Fruit fly (Drosophila melanogaster) Kc167 (cell line): ENCODE results near the gene Naa80.

Source experiments
- Myc ChIP-seq: fragments of >200 bp; optimal IDR thresholded peaks from 2 replicates; lab custom pipeline; 2017; ENCODE audit warnings: missing external identifiers
- Sin3A ChIP-seq: fragments of >200 bp; optimal IDR thresholded peaks from 2 replicates; lab custom pipeline; 2018; ENCODE audit warnings: missing external identifiers
- h ChIP-seq: fragments of >200 bp; optimal IDR thresholded peaks from 3 replicates; lab custom pipeline; 2018; ENCODE audit warnings: missing external identifiers
- insv ChIP-seq: fragments of >200 bp; optimal IDR thresholded peaks from 3 replicates; lab custom pipeline; 2018; ENCODE audit warnings: missing external identifiers
- psq ChIP-seq: fragments of >200 bp; optimal IDR thresholded peaks from 2 replicates; lab custom pipeline; 2017; ENCODE audit warnings: missing external identifiers
- ttk ChIP-seq: sonication (Bioruptor generic); optimal IDR thresholded peaks from 2 replicates; lab custom pipeline; 2017; ENCODE audit warnings: missing external identifiers

Gene Naa80

DNA sequence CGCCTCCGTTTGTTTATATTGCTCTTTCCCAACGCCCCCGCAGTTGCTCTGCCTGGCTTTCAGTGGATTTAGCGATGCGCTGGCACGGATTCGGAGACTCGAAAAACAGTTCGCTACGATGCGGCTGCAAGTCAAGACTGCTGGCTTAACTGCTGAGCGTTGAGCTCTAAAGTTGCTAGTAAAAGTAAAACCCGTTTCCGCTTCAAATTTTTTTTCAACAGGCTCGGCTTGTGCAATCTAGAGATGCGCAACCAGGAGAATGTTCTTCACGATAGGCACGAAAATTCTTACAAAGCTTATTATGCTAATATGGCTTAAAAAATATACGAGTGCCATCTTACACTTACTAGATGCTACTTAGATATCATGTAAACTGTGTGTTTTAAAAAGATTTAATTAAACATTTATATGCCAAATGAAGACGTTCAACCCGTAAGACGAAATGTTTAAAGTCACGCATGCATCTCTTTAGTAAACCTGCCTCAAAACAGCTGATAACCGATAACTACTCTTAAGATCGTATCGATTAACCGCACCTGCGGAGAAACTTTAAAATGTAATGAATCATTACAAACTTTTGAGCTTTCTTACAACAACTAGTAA, 20.3 kb upstream of the Naa80 start, which contains the start of gene CG12948:
CG12948 (minus strand) TSS at position 473 of the 603 bp plus-strand sequence.
- no peak for TF ChIP-seq h (lab: Kevin White, UChicago)
- no peak for TF ChIP-seq Sin3A (lab: Kevin White, UChicago)
- no peak for TF ChIP-seq Myc (lab: Kevin White, UChicago)
- TF ChIP-seq psq (lab: Kevin White, UChicago) = no peak
- no peak for TF ChIP-seq insv
- TF ChIP-seq ttk (lab: Kevin White, UChicago) = no peak

DNA sequence ATGACTTTTGCATAAGTTTGCCTTT, 19.9 kb upstream of the Naa80 start, which contains the start of gene PpD3:
PpD3 (plus strand) TSS at position 1 of the 25 bp plus-strand sequence.
- TF ChIP-seq psq (lab: Kevin White, UChicago) = no peak
- TF ChIP-seq Myc (lab: Kevin White, UChicago) = no peak
- no peak for TF ChIP-seq insv
- TF ChIP-seq ttk (lab: Kevin White, UChicago) = no peak
- TF ChIP-seq h (lab: Kevin White, UChicago) = no peak
- no peak for TF ChIP-seq Sin3A (lab: Kevin White, UChicago)

DNA sequence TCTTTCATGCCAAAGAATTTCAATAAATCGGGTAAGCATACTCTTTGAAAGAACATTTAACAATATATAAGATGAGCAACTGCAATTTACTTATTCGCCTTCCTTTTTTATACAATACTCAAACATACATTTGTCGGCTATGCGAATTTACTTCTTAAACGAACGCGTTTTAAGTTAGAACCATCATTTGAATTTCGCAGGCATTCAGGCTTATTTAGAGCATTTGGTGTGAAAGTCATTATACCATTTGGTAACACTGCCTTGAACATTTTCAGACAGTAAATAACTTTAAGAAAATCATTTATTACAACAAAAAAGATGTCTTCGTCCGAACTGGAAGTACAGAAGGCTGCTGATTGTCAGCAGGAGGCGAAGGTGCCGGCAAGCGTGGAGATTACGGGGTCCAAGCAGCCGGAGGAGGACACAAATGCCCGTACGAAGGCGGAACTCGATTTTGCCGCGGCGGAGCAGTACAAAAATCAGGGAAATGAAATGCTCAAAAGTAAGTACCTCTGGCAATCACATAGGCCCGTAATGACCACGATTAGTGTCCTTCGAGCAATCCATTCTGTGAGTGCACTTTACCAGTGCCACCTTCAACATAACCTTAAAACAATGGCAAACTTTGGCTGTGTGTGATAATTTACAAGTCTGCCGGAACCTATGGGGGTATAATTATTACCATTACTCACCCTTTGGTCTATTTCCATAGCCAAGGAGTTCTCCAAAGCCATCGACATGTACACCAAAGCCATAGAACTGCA, 19.6 kb upstream of the Naa80 start:
- no peak for TF ChIP-seq h (lab: Kevin White, UChicago)
- TF ChIP-seq psq (lab: Kevin White, UChicago) = no peak
- TF ChIP-seq Myc (lab: Kevin White, UChicago) = no peak
- no peak for TF ChIP-seq ttk (lab: Kevin White, UChicago)
- no peak for TF ChIP-seq insv
- TF ChIP-seq Sin3A (lab: Kevin White, UChicago) = no peak

DNA sequence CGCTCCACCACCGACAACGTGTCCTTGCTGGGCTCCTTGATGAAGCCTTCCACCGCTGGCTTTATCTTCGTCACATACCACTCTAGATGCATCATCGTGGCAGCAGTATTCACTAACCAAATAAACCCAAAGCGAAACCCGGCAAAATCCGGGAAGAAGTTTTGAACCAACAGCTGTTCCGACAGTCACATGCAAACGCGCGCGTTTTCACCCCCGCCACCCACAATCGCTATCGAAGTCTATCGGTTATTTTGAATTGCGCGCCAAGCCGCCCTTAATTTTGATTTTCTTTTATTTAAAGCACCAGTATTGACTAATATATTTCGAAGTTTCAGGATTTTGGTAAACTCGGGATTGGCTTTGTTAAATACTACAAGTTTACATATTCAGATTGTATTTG, 13.1 kb upstream of the Naa80 start, which contains the start of gene Tti1:
Tti1 (minus strand) TSS at position 200 of the 400 bp plus-strand sequence.
- TF ChIP-seq Sin3A (lab: Kevin White, UChicago) = no peak
- TF ChIP-seq ttk (lab: Kevin White, UChicago) = no peak

DNA sequence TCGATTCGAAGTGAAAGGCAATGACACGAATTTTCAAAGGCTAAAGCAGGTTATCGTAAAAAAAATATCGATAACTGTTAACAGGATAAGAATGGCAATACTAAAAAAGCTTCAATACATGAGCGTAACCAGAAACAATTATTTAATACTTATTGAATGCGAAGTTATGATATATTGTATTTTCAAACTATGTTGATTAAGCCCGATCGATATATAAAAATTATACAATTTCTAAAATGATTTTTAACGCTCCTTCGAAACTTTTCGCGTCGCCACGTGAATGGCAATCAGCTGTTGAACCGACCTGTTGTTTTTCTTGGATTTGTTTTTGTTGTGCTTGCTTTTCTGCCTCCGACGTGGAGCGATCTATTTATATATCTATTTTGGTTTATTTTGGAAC, 11.4 kb upstream of the Naa80 start, which contains the start of the genes Alg12 and Rpt3R:
Alg12 (plus strand) TSS at position 305 of the 400 bp plus-strand sequence.
Rpt3R (minus strand) TSS at position 324 of the 400 bp plus-strand sequence.
- TF ChIP-seq h (lab: Kevin White, UChicago) (no peak), Sin3A (lab: Kevin White, UChicago) (no peak), ttk (lab: Kevin White, UChicago) (no peak), insv (no peak), psq (lab: Kevin White, UChicago) (no peak), Myc (lab: Kevin White, UChicago) (no peak)

DNA sequence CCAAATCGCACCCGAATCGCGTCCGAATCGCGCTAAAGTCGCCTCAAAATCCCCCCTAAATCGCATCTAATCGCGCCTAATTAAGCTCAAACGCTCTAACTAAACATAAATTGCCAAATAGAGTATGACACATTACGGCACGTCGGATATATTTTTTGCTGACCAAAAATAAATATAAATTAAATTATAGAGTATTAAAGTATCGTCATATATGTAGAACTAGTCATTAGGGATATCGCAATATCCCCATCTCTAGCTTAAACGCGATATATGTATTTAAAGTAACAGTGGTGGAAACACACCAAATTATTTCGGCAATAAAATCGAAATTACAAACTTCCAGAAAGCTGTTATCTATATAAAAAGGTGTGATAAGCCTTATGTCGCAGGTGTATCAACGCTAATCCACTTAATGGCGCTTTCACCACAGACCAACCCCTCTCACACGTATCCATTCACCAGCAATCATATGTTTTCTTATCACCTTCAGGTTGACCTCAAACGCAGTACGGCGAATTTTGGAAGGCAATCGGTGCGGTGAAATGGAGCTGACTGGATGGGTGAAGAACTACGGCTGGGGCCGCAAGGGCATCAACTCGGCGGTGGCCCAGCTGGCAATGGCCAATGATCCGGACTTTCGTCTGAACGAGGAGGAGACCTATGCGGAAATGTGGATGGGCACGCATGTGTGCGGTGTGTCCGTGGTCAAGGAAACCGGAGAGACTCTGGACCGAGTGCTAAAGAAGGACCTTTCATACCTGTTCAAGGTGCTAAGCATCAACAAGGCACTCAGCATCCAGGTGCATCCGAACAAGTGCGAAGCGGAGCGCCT, 8.1 kb upstream of the Naa80 start, which contains the start of gene Mpi:
Mpi (plus strand) TSS at position 263 of the 832 bp plus-strand sequence.
- TF ChIP-seq insv = no peak
- TF ChIP-seq h (lab: Kevin White, UChicago) = no peak
- TF ChIP-seq ttk (lab: Kevin White, UChicago) = no peak
- no peak for TF ChIP-seq Myc (lab: Kevin White, UChicago)
- no peak for TF ChIP-seq Sin3A (lab: Kevin White, UChicago)
- no peak for TF ChIP-seq psq (lab: Kevin White, UChicago)

DNA sequence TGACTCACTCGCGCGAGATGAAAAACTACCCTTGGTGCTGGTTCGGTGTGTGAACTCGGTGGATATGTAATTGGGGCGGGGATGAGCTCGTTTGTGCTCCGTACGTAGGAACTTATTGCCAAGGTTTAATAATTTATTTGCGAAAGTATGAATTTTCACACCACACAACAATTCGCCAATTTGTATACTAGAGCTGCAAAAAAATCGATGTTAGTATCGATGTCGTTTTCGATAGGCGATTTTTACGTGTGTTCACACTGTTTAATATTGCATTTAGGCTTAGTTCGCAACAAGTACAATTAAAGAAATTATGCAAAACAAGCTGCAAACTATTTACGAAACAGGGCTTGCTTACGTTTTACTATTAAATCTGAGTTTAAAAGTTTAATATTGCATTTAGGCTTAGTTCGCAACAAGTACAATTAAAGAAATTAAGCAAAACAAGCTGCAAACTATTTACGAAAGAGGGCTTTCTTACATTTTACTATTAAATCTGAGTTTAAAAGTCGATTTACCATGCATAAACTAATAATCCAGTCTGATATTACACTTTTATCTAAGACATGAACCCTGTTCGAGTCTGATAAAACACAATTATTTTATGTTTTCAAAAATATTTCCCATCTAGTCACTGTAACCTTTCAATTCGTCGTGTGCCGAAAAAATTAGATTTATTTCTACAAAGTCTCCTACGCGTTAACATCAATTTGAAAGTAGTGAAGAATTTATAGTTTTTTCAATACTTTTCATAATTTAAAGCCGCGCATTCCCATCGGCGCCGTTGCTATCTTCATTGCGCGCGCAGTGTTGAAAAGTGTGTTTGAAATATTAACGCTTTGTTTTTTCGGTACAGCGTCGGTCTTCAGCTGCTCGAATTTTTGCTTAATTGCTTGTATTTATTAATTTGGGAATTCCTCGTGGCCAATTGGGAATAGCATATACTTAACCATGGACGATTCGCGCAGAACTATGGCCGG, 4.4 kb upstream of the Naa80 start, which contains the start of the genes Snap24 and CG8478:
Snap24 (minus strand) TSS at position 196 of the 977 bp plus-strand sequence.
CG8478 (plus strand) TSS at position 696 of the 977 bp plus-strand sequence.
- TF ChIP-seq h (lab: Kevin White, UChicago) (no peak), ttk (lab: Kevin White, UChicago) (no peak), psq (lab: Kevin White, UChicago) (no peak), Myc (lab: Kevin White, UChicago) (no peak), Sin3A (lab: Kevin White, UChicago) (no peak), insv (no peak)

DNA sequence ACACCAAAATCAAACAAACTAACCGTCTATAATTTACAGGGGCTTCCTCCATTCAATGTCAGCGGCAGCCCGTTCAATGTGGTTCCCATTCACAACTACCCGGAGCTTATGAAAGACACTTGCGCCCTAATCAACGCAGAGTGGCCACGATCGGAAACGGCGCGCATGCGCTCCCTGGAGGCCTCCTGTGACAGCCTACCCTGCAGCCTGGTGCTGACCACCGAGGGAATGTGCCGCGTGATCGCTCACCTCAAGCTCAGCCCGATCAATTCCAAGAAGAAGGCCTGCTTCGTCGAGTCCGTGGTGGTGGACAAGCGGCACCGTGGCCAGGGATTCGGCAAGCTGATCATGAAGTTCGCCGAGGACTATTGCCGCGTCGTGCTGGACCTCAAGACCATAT, 1.2 kb downstream of the Naa80 start, which contains the start of gene MED6:
MED6 (minus strand) TSS at position 101 of the 400 bp plus-strand sequence.
- TF ChIP-seq ttk (lab: Kevin White, UChicago) = no peak
- no peak for TF ChIP-seq insv
- no peak for TF ChIP-seq Sin3A (lab: Kevin White, UChicago)
- TF ChIP-seq h (lab: Kevin White, UChicago) = no peak
- no peak for TF ChIP-seq psq (lab: Kevin White, UChicago)
- TF ChIP-seq Myc (lab: Kevin White, UChicago) = no peak

DNA sequence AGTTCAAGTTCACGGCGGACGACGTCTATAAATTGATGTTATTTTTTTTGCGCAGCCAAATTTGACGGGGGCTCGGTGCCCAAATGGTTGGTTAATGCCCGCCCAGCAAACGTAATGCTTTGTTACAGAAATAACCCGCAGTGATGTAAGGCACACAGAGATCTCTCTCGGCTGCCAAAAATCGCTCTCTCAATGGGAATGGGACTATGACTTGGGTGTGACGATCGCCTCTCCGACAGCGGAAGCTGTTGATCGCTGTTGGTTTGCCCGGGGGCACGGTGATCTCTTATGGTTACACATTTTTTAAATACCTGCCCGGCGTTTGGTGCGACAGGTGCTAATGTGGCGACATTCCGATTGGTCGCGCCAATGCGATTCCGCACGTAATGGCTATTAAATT, 2.5 kb downstream of the Naa80 start:
- no peak for TF ChIP-seq h (lab: Kevin White, UChicago)
- no peak for TF ChIP-seq psq (lab: Kevin White, UChicago)
- TF ChIP-seq insv = no peak
- no peak for TF ChIP-seq Myc (lab: Kevin White, UChicago)
- TF ChIP-seq Sin3A (lab: Kevin White, UChicago) = no peak
- no peak for TF ChIP-seq ttk (lab: Kevin White, UChicago)

DNA sequence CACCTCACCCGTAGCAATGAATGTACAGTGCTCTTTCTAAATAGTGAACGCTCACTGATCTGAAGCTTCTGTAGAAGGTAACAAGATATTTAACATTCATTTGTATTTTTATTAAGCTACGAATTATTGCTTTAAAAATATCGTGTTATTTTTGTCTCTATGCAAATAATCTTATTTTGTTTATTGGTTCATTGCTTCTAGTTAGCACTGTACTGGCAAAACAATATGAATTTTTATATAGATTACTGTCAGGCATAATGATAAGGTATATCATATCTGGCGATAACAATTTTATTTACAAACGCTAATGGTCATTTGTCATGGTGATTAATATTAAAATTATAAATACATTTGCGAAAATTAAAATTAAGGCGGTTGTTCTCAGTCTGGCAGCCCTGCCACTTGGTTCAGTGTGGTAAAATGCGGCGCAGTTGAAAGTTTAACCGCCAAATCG, 3.9 kb downstream of the Naa80 start, which contains the start of gene CG9471:
CG9471 (minus strand) TSS at position 24 of the 454 bp plus-strand sequence.
- TF ChIP-seq Sin3A (lab: Kevin White, UChicago) = no peak
- TF ChIP-seq psq (lab: Kevin White, UChicago) = no peak
- TF ChIP-seq h (lab: Kevin White, UChicago) = no peak
- no peak for TF ChIP-seq insv
- no peak for TF ChIP-seq ttk (lab: Kevin White, UChicago)
- no peak for TF ChIP-seq Myc (lab: Kevin White, UChicago)
